Fruit fly (Drosophila melanogaster) whole organism, embryonic: Measurements from ENCODE around the gene PhKgamma.
A peak's percentile ranks its signal among the peaks of the same experiment; 100 is the strongest.

Experiments
- Abd-B ChIP-seq: fragments of 200-800 bp; sonication (Bioruptor generic); optimal IDR thresholded peaks from 2 replicates; lab custom pipeline; 2018; ENCODE audit warnings: missing biosample characterization, mild to moderate bottlenecking, missing genetic modification characterization, moderate library complexity
- C15 ChIP-seq: fragments of 200-800 bp; sonication (Bioruptor generic); IDR thresholded peaks from 3 replicates; pipeline ENCODE4 v1.3.6; 2022; ENCODE audit warnings: missing biosample characterization, missing genetic modification characterization
- CG11456 ChIP-seq: fragments of 200-800 bp; sonication (Bioruptor generic); IDR thresholded peaks from 3 replicates; pipeline ENCODE4 v1.3.6; 2022; ENCODE audit warnings: missing biosample characterization, missing genetic modification characterization
- CG11723 ChIP-seq: fragments of 200-800 bp; sonication (Bioruptor generic); optimal IDR thresholded peaks from 2 replicates; lab custom pipeline; 2017; ENCODE audit warnings: missing biosample characterization, mild to moderate bottlenecking, missing genetic modification characterization
- CG12391 ChIP-seq: fragments of 200-800 bp; sonication (Bioruptor generic); optimal IDR thresholded peaks from 3 replicates; lab custom pipeline; 2018; ENCODE audit warnings: missing biosample characterization, mild to moderate bottlenecking, missing genetic modification characterization, moderate library complexity
- CG12744 ChIP-seq: fragments of 200-800 bp; sonication (Bioruptor generic); optimal IDR thresholded peaks from 2 replicates; lab custom pipeline; 2016; ENCODE audit warnings: missing biosample characterization, missing genetic modification characterization
- CG12769 ChIP-seq: fragments of 200-800 bp; sonication (Bioruptor generic); optimal IDR thresholded peaks from 2 replicates; lab custom pipeline; 2019; ENCODE audit warnings: missing biosample characterization, mild to moderate bottlenecking, missing genetic modification characterization, moderate library complexity
- CG12942 ChIP-seq: fragments of 200-800 bp; sonication (Bioruptor generic); optimal IDR thresholded peaks from 3 replicates; lab custom pipeline; 2016; ENCODE audit warnings: missing biosample characterization, missing genetic modification characterization
- CG17328 ChIP-seq: fragments of 200-800 bp; sonication (Bioruptor generic); IDR thresholded peaks from 2 replicates; pipeline ENCODE4 v1.3.6; 2022; ENCODE audit warnings: missing biosample characterization, missing genetic modification characterization
- CG1792 ChIP-seq: fragments of 200-800 bp; sonication (Bioruptor generic); optimal IDR thresholded peaks from 2 replicates; lab custom pipeline; 2016; ENCODE audit warnings: missing biosample characterization, missing genetic modification characterization
- CG2202 ChIP-seq: fragments of 200-800 bp; sonication (Bioruptor generic); optimal IDR thresholded peaks from 2 replicates; lab custom pipeline; 2018; ENCODE audit warnings: missing biosample characterization, mild to moderate bottlenecking, missing genetic modification characterization
- CG2875 ChIP-seq: fragments of 200-800 bp; sonication (Bioruptor generic); optimal IDR thresholded peaks from 2 replicates; lab custom pipeline; 2017; ENCODE audit warnings: missing biosample characterization, mild to moderate bottlenecking, missing genetic modification characterization, missing genetic modification reagents
- CG3407 ChIP-seq: fragments of 200-800 bp; sonication (Bioruptor generic); optimal IDR thresholded peaks from 2 replicates; lab custom pipeline; 2018; ENCODE audit warnings: missing biosample characterization, mild to moderate bottlenecking, missing genetic modification characterization
- CG34224 ChIP-seq: fragments of 200-800 bp; sonication (Bioruptor generic); IDR thresholded peaks from 3 replicates; pipeline ENCODE4 v1.3.6; 2022; ENCODE audit warnings: missing biosample characterization, missing genetic modification characterization; ENCODE audit not compliant: partially characterized antibody
- CG4360 ChIP-seq: fragments of 200-800 bp; sonication (Bioruptor generic); IDR thresholded peaks from 2 replicates; pipeline ENCODE4 v1.3.6; 2022; ENCODE audit warnings: missing biosample characterization, missing genetic modification characterization
- CG4854 ChIP-seq: fragments of 200-800 bp; sonication (Bioruptor generic); optimal IDR thresholded peaks from 2 replicates; lab custom pipeline; 2016; ENCODE audit warnings: missing biosample characterization, missing genetic modification characterization, inconsistent platforms
- CG6791 ChIP-seq: fragments of 200-800 bp; sonication (Bioruptor generic); IDR thresholded peaks from 3 replicates; pipeline ENCODE4 v1.3.6; 2022; ENCODE audit warnings: missing biosample characterization, missing genetic modification characterization; ENCODE audit not compliant: partially characterized antibody
- CG7372 ChIP-seq: fragments of 200-800 bp; sonication (Bioruptor generic); IDR thresholded peaks from 2 replicates; pipeline ENCODE4 v1.3.6; 2022; ENCODE audit warnings: missing biosample characterization, missing genetic modification characterization
- CG9817 ChIP-seq: fragments of 200-800 bp; sonication (Bioruptor generic); optimal IDR thresholded peaks from 2 replicates; lab custom pipeline; 2018; ENCODE audit warnings: missing biosample characterization, mild to moderate bottlenecking, missing genetic modification characterization, moderate library complexity
- CkIIα-i1 ChIP-seq: fragments of 200-800 bp; sonication (Bioruptor generic); IDR thresholded peaks from 2 replicates; pipeline ENCODE4 v1.3.6; 2022; ENCODE audit warnings: missing biosample characterization, missing genetic modification characterization
- Dll ChIP-seq: fragments of 200-800 bp; sonication (Bioruptor generic); IDR thresholded peaks from 4 replicates; pipeline ENCODE4 v1.3.6; 2022; ENCODE audit warnings: missing biosample characterization, missing genetic modification characterization; ENCODE audit not compliant: partially characterized antibody
- Doc2 ChIP-seq: fragments of 200-800 bp; sonication (Bioruptor generic); IDR thresholded peaks from 2 replicates; pipeline ENCODE4 v1.3.6; 2022; ENCODE audit warnings: missing biosample characterization, missing genetic modification characterization
- H2.0 ChIP-seq: fragments of 200-800 bp; sonication (Bioruptor generic); IDR thresholded peaks from 2 replicates; pipeline ENCODE4 v1.3.6; 2022; ENCODE audit warnings: missing biosample characterization, missing genetic modification characterization
- MESR4 ChIP-seq: fragments of 200-800 bp; sonication (Bioruptor generic); optimal IDR thresholded peaks from 2 replicates; lab custom pipeline; 2018; ENCODE audit warnings: missing biosample characterization, mild to moderate bottlenecking, missing genetic modification characterization, moderate library complexity
- Vsx1 ChIP-seq: fragments of 200-800 bp; sonication (Bioruptor generic); optimal IDR thresholded peaks from 2 replicates; lab custom pipeline; 2017; ENCODE audit warnings: missing biosample characterization, mild to moderate bottlenecking, missing genetic modification characterization, missing genetic modification reagents
- ase ChIP-seq: fragments of 200-800 bp; sonication (Bioruptor generic); IDR thresholded peaks from 3 replicates; pipeline ENCODE4 v1.3.6; 2022; ENCODE audit warnings: missing biosample characterization, missing genetic modification characterization
- bab2 ChIP-seq: fragments of 200-800 bp; sonication (Bioruptor generic); optimal IDR thresholded peaks from 2 replicates; lab custom pipeline; 2016; ENCODE audit warnings: missing biosample characterization, missing genetic modification characterization
- cad ChIP-seq: fragments of >200 bp; optimal IDR thresholded peaks from 2 replicates; lab custom pipeline; 2017; ENCODE audit warnings: missing biosample characterization, missing genetic modification characterization
- cg ChIP-seq: fragments of 200-800 bp; sonication (Bioruptor generic); optimal IDR thresholded peaks from 3 replicates; lab custom pipeline; 2019; ENCODE audit warnings: missing biosample characterization, mild to moderate bottlenecking, missing genetic modification characterization, moderate library complexity
- chm ChIP-seq: fragments of 200-800 bp; sonication (Bioruptor generic); IDR thresholded peaks from 2 replicates; pipeline ENCODE4 v1.3.6; 2022; ENCODE audit warnings: missing biosample characterization, missing genetic modification characterization
- crc ChIP-seq: fragments of 200-800 bp; sonication (Bioruptor generic); optimal IDR thresholded peaks from 2 replicates; lab custom pipeline; 2016; ENCODE audit warnings: missing biosample characterization, missing genetic modification characterization
- dati ChIP-seq: fragments of 200-800 bp; sonication (Bioruptor generic); IDR thresholded peaks from 2 replicates; pipeline ENCODE4 v1.3.6; 2022; ENCODE audit warnings: missing biosample characterization, missing genetic modification characterization
- emc ChIP-seq: fragments of 200-800 bp; sonication (Bioruptor generic); optimal IDR thresholded peaks from 2 replicates; lab custom pipeline; 2016; ENCODE audit warnings: missing biosample characterization, missing genetic modification characterization
- esg ChIP-seq: fragments of 200-800 bp; sonication (Bioruptor generic); conservative IDR thresholded peaks from 2 replicates; pipeline ENCODE4 v1.3.6; 2022; ENCODE audit warnings: missing biosample characterization, missing genetic modification characterization
- eyg ChIP-seq: fragments of 200-800 bp; sonication (Bioruptor generic); optimal IDR thresholded peaks from 3 replicates; lab custom pipeline; 2016; ENCODE audit warnings: missing biosample characterization, missing genetic modification characterization
- inv ChIP-seq: fragments of 200-800 bp; sonication (Bioruptor generic); IDR thresholded peaks from 2 replicates; pipeline ENCODE4 v1.3.6; 2022; ENCODE audit warnings: missing biosample characterization, missing genetic modification characterization; ENCODE audit not compliant: partially characterized antibody
- jing ChIP-seq: fragments of 200-800 bp; sonication (Bioruptor generic); optimal IDR thresholded peaks from 2 replicates; lab custom pipeline; 2018; ENCODE audit warnings: missing biosample characterization, mild to moderate bottlenecking, missing genetic modification characterization
- knrl ChIP-seq: fragments of 200-800 bp; sonication (Bioruptor generic); IDR thresholded peaks from 3 replicates; pipeline ENCODE4 v1.3.6; 2022; ENCODE audit warnings: missing biosample characterization, missing genetic modification characterization; ENCODE audit not compliant: partially characterized antibody
- mld ChIP-seq: fragments of 200-800 bp; sonication (Bioruptor generic); IDR thresholded peaks from 3 replicates; pipeline ENCODE4 v1.3.6; 2022; ENCODE audit warnings: missing biosample characterization, missing genetic modification characterization; ENCODE audit not compliant: partially characterized antibody
- nmo ChIP-seq: fragments of 200-800 bp; sonication (Bioruptor generic); optimal IDR thresholded peaks from 2 replicates; lab custom pipeline; 2018; ENCODE audit warnings: missing biosample characterization, mild to moderate bottlenecking, missing genetic modification characterization, moderate library complexity
- odd ChIP-seq: fragments of 200-800 bp; sonication (Bioruptor generic); optimal IDR thresholded peaks from 2 replicates; lab custom pipeline; 2017; ENCODE audit warnings: missing biosample characterization, mild to moderate bottlenecking, missing genetic modification characterization
- sna ChIP-seq: fragments of 200-800 bp; sonication (Bioruptor generic); IDR thresholded peaks from 2 replicates; pipeline ENCODE4 v1.3.6; 2022; ENCODE audit warnings: missing biosample characterization, missing genetic modification characterization; ENCODE audit not compliant: partially characterized antibody
- so ChIP-seq: fragments of 200-800 bp; sonication (Bioruptor generic); IDR thresholded peaks from 3 replicates; pipeline ENCODE4 v1.3.6; 2022; ENCODE audit warnings: missing biosample characterization, missing genetic modification characterization
- sug ChIP-seq: fragments of 200-800 bp; optimal IDR thresholded peaks from 2 replicates; lab custom pipeline; 2019; ENCODE audit warnings: missing biosample characterization, mild to moderate bottlenecking, missing genetic modification characterization, moderate library complexity
- tup ChIP-seq: fragments of 200-800 bp; sonication (Bioruptor generic); optimal IDR thresholded peaks from 2 replicates; lab custom pipeline; 2016; ENCODE audit warnings: missing biosample characterization, mild to moderate bottlenecking, missing genetic modification characterization, moderate library complexity
- vfl ChIP-seq: fragments of 200-800 bp; sonication (Bioruptor generic); optimal IDR thresholded peaks from 2 replicates; lab custom pipeline; 2016; ENCODE audit warnings: missing biosample characterization, missing genetic modification characterization
- vnd ChIP-seq: fragments of 200-800 bp; sonication (Bioruptor generic); IDR thresholded peaks from 3 replicates; pipeline ENCODE4 v1.3.6; 2022; ENCODE audit warnings: missing biosample characterization, missing genetic modification characterization; ENCODE audit not compliant: partially characterized antibody
- wek ChIP-seq: fragments of 200-800 bp; sonication (Bioruptor generic); optimal IDR thresholded peaks from 3 replicates; lab custom pipeline; 2018; ENCODE audit warnings: missing biosample characterization, mild to moderate bottlenecking, missing genetic modification characterization, moderate library complexity
- yki ChIP-seq: fragments of >200 bp; optimal IDR thresholded peaks from 3 replicates; lab custom pipeline; 2018
- zen2 ChIP-seq: fragments of 200-800 bp; sonication (Bioruptor generic); IDR thresholded peaks from 3 replicates; pipeline ENCODE4 v1.3.6; 2022; ENCODE audit warnings: missing biosample characterization, missing genetic modification characterization; ENCODE audit not compliant: partially characterized antibody

PhKgamma gene

dm6 chrX:11716731-11717326 is 21.9 kb downstream of the PhKgamma start, which contains the start of gene prtp (continued):
- no peak for TF ChIP-seq vnd (GFP tag; lab: Robert Waterston, UW)
- no peak for TF ChIP-seq CG12942 (GFP tag; lab: Kevin White, UChicago)
- TF ChIP-seq Abd-B = no peak
- TF ChIP-seq cg (GFP tag; lab: Kevin White, UChicago) = peak; percentile 92
- no peak for TF ChIP-seq yki (lab: Kevin White, UChicago)
- TF ChIP-seq CG3407 = no peak
- no peak for TF ChIP-seq CG2875 (GFP tag; lab: Kevin White, UChicago)
- TF ChIP-seq tup = no peak
- TF ChIP-seq MESR4 (GFP tag; lab: Kevin White, UChicago) = peak; percentile 58
- TF ChIP-seq jing = no peak
- no peak for TF ChIP-seq CG12769 (tag; lab: Kevin White, UChicago)
- TF ChIP-seq CG2202 (tag; lab: Kevin White, UChicago) = no peak
- no peak for TF ChIP-seq CG11723
- TF ChIP-seq sna (GFP tag; lab: Robert Waterston, UW) = peak; percentile 70; the same call in 1 of the 2 replicates
- 0 out of 3 replicates have a peak, but pooled peaks have one; percentile 21 for TF ChIP-seq mld
- TF ChIP-seq sug (tag; lab: Kevin White, UChicago) = no peak
- TF ChIP-seq eyg = no peak
- peak; percentile 76; the same call in 3 of the 4 replicates for TF ChIP-seq Dll
- no peak for TF ChIP-seq CG7372 (GFP tag; lab: Robert Waterston, UW)
- no peak for TF ChIP-seq vfl (GFP tag; lab: Kevin White, UChicago)
- no peak for TF ChIP-seq odd
- no peak for TF ChIP-seq CG12744
- no peak for TF ChIP-seq CG11456 (GFP tag; lab: Robert Waterston, UW)
- TF ChIP-seq dati (GFP tag; lab: Robert Waterston, UW) = no peak
- no peak for TF ChIP-seq CG1792 (GFP tag; lab: Kevin White, UChicago)
- TF ChIP-seq nmo (GFP tag; lab: Kevin White, UChicago) = peak; percentile 24
- no peak for TF ChIP-seq Vsx1
- TF ChIP-seq chm (GFP tag; lab: Robert Waterston, UW) = 0 out of 2 replicates have a peak, but pooled peaks have one; percentile 13
- TF ChIP-seq C15 (GFP tag; lab: Robert Waterston, UW) = no peak
- TF ChIP-seq wek (GFP tag; lab: Kevin White, UChicago) = no peak
- TF ChIP-seq so (GFP tag; lab: Robert Waterston, UW) = no peak
- TF ChIP-seq CG4360 (GFP tag; lab: Robert Waterston, UW) = no peak
- no peak for TF ChIP-seq cad (GFP tag; lab: Kevin White, UChicago)
- peak; percentile 71 for TF ChIP-seq CG12391 (tag; lab: Kevin White, UChicago)
- no peak for TF ChIP-seq zen2
- TF ChIP-seq esg = no peak
- TF ChIP-seq crc (GFP tag; lab: Kevin White, UChicago) = no peak
- peak; percentile 29; the same call in 1 of the 2 replicates for TF ChIP-seq CG17328 (GFP tag; lab: Robert Waterston, UW)
- TF ChIP-seq bab2 (GFP tag; lab: Kevin White, UChicago) = no peak
- no peak for TF ChIP-seq H2.0 (GFP tag; lab: Robert Waterston, UW)
- no peak for TF ChIP-seq CG9817 (tag; lab: Kevin White, UChicago)
- no peak for TF ChIP-seq CG34224
- TF ChIP-seq ase = no peak
- no peak for TF ChIP-seq emc
- no peak for TF ChIP-seq Doc2 (GFP tag; lab: Robert Waterston, UW)
- TF ChIP-seq CkIIα-i1 (GFP tag; lab: Robert Waterston, UW) = no peak
- 0 out of 3 replicates have a peak, but pooled peaks have one; percentile 56 for TF ChIP-seq CG6791 (GFP tag; lab: Robert Waterston, UW)
- TF ChIP-seq inv (GFP tag; lab: Robert Waterston, UW) = peak; percentile 8; the same call in 1 of the 2 replicates
- TF ChIP-seq CG4854 = no peak
- TF ChIP-seq knrl = peak; percentile 58; the same call in 2 of the 3 replicates
